Worm (Caenorhabditis elegans) whole organism, L1 larva: ENCODE results near the gene nspc-12.

Experiments used
- alr-1 ChIP-seq: fragments of 200-800 bp; sonication (Bioruptor generic); optimal IDR thresholded peaks from 2 replicates; lab custom pipeline; 2018; ENCODE audit warnings: borderline replicate concordance, mild to moderate bottlenecking, missing genetic modification characterization, missing compliant biosample characterization
- ama-1 ChIP-seq: fragments of 150-350 bp; optimal IDR thresholded peaks from 2 replicates; lab custom pipeline; 2014
- grh-1 ChIP-seq: fragments of 200-800 bp; sonication (Bioruptor generic); IDR thresholded peaks from 2 replicates; pipeline ENCODE4 v1.3.6; 2022; ENCODE audit warnings: missing genetic modification reagents, missing genetic modification characterization, missing compliant biosample characterization
- jun-1 ChIP-seq: fragments of 150-350 bp; optimal IDR thresholded peaks from 2 replicates; lab custom pipeline; 2014; ENCODE audit warnings: missing biosample characterization, missing genetic modification reagents, missing genetic modification characterization
- lir-3 ChIP-seq: sonication (generic microtip); optimal IDR thresholded peaks from 2 replicates; lab custom pipeline; 2016; ENCODE audit warnings: mild to moderate bottlenecking, missing genetic modification characterization, moderate library complexity, missing compliant biosample characterization; ENCODE audit not compliant: poor library complexity
- mab-9 ChIP-seq: fragments of 200-800 bp; sonication (Bioruptor generic); IDR thresholded peaks from 2 replicates; pipeline ENCODE4 v1.3.6; 2022; ENCODE audit warnings: missing genetic modification reagents, missing genetic modification characterization, missing compliant biosample characterization
- nhr-11 ChIP-seq: fragments of 150-350 bp; optimal IDR thresholded peaks from 2 replicates; lab custom pipeline; 2014; ENCODE audit warnings: missing biosample characterization, missing genetic modification characterization
- nhr-90 ChIP-seq: sonication (generic microtip); optimal IDR thresholded peaks from 2 replicates; lab custom pipeline; 2016; ENCODE audit warnings: mild to moderate bottlenecking, missing genetic modification characterization, missing compliant biosample characterization; ENCODE audit not compliant: poor library complexity
- skn-1 ChIP-seq: fragments of 150-350 bp; optimal IDR thresholded peaks from 2 replicates; lab custom pipeline; 2014; ENCODE audit warnings: missing biosample characterization, missing genetic modification characterization

DNA sequence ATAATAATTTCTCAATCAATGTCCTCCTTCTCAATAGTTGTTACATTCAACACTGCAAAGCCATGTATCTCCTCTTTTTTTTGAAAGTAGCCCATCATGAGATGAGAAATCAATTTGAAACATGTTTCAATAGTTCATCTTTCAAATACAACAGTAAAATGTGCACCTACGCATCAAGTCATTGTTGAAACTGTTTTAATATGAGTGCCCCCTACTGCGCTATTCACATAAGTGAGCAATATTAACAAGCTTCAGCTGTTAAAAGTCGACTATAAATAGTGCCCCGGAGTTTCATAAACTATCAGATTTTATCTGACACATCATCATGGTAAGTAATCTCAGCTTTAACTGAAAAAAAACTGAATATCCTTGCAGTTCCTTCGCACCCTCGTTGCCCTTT is 4.0 kb upstream of the nspc-12 start, which contains the start of the genes nspc-15 and F19H6.6:
- TF ChIP-seq ama-1 (lab: Kevin White, UChicago) (no peak), alr-1 (tag; lab: Kevin White, UChicago) (no peak), nhr-11 (tag; lab: Kevin White, UChicago) (no peak), lir-3 (tag; lab: Kevin White, UChicago) (no peak), nhr-90 (tag; lab: Kevin White, UChicago) (no peak), skn-1 (no peak), jun-1 (tag; lab: Kevin White, UChicago) (no peak), grh-1 (GFP tag; lab: Robert Waterston, UW) (no peak), mab-9 (GFP tag; lab: Robert Waterston, UW) (no peak)
